Fruit fly (Drosophila melanogaster): Measurements from ENCODE around the gene CG42526.

Gene CG42526

DNA sequence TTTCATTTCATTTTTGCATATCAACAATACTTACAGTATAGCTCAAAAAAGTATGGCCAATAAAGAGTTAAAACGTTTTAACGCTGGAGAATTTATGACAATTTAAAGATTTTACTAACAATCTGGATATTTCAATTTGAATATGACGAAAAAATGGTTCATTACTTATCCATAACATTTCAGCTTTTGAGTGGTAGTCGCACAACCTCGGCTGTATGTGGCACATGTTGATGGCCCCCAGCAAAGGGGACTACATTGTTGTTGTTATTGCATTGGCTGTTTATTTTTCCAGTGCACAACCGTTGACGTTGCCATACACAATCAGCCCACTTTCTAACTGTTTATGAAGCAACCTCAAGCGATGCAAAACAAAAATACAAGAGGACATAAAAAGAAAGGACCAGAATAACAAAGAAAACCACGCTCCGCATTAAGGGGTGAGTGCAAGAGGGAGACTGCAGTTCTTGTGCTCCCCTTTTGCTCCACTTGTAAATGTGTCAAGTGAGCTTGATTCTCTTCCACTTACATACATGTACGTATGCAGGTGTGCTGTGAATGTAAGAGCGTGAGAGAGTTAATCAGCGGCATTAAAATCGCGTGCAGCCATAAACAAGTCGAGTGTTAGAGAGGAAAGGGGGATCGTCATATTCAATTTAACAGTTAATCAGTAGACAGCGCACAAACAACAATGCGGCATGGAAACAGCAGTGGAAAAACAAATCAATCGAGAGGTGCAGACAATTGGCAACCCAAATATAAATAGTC lies 15.0 kb downstream of the CG42526 start (continued):
- TF ChIP-seq sima (GFP tag; optimal IDR thresholded peaks at IDR 0.05) (no peak), Fer2 (tag; optimal IDR thresholded peaks at IDR 0.05) (no peak), pfk (GFP tag; optimal IDR thresholded peaks at IDR 0.05) (no peak), bcd (GFP tag; optimal IDR thresholded peaks at IDR 0.05) (peak; percentile 35), CG10979 (tag; optimal IDR thresholded peaks at IDR 0.05) (peak; percentile 5), CG13894 (tag; optimal IDR thresholded peaks at IDR 0.05) (no peak), Side (GFP tag; optimal IDR thresholded peaks at IDR 0.05) (no peak), CG2678 (tag; optimal IDR thresholded peaks at IDR 0.05) (peak; percentile 66), stwl (tag; optimal IDR thresholded peaks at IDR 0.05) (no peak), jumu (GFP tag; optimal IDR thresholded peaks at IDR 0.05) (no peak), CG14965 (GFP tag; optimal IDR thresholded peaks at IDR 0.05; ENCODE audit: borderline replicate concordance) (no peak), Dfd (GFP tag; optimal IDR thresholded peaks at IDR 0.05) (no peak), BtbVII (GFP tag; optimal IDR thresholded peaks at IDR 0.05) (no peak), CG10565 (GFP tag; optimal IDR thresholded peaks at IDR 0.05) (no peak), MBD-R2 (GFP tag; IDR thresholded peaks at IDR 0.05) (no peak), CG7928 (GFP tag; optimal IDR thresholded peaks at IDR 0.05) (no peak), CG9817 (tag; optimal IDR thresholded peaks at IDR 0.05) (peak; percentile 15), her (GFP tag; optimal IDR thresholded peaks at IDR 0.05) (no peak), CG34422 (GFP tag; IDR thresholded peaks at IDR 0.05) (peak; percentile 27; the same call in 1 of the 3 replicates), ac (GFP tag; optimal IDR thresholded peaks at IDR 0.05) (no peak), sna (GFP tag; IDR thresholded peaks at IDR 0.05; ENCODE audit: partially characterized antibody) (no peak), CG9609 (GFP tag; optimal IDR thresholded peaks at IDR 0.05) (no peak), Elba2 (GFP tag; optimal IDR thresholded peaks at IDR 0.05) (no peak), ems (GFP tag; optimal IDR thresholded peaks at IDR 0.05) (no peak), z (GFP tag; IDR thresholded peaks at IDR 0.05) (no peak), CG18476 (GFP tag; optimal IDR thresholded peaks at IDR 0.05) (no peak), Awh (GFP tag; IDR thresholded peaks at IDR 0.05) (peak; percentile 68), Camta (GFP tag; optimal IDR thresholded peaks at IDR 0.05) (peak; percentile 20), CG4404 (GFP tag; IDR thresholded peaks at IDR 0.05) (no peak), CG10543 (GFP tag; optimal IDR thresholded peaks at IDR 0.05) (no peak), sd (tag; optimal IDR thresholded peaks at IDR 0.05) (no peak), danr (GFP tag; IDR thresholded peaks at IDR 0.05) (no peak), Vsx1 (GFP tag; optimal IDR thresholded peaks at IDR 0.05) (no peak), disco-r (GFP tag; optimal IDR thresholded peaks at IDR 0.05) (no peak), CG12299 (tag; optimal IDR thresholded peaks at IDR 0.05) (no peak), CG10366 (GFP tag; IDR thresholded peaks at IDR 0.05) (peak; percentile 40), CG11247 (GFP tag; IDR thresholded peaks at IDR 0.05) (0 out of 2 replicates have a peak, but pooled peaks have one; percentile 19), CG14860 (GFP tag; IDR thresholded peaks at IDR 0.05; ENCODE audit: partially characterized antibody) (no peak), hth (optimal IDR thresholded peaks at IDR 0.05) (no peak), CG10959 (GFP tag; IDR thresholded peaks at IDR 0.05) (no peak), Ets97D (GFP tag; optimal IDR thresholded peaks at IDR 0.05) (no peak), lab (GFP tag; optimal IDR thresholded peaks at IDR 0.05) (peak; percentile 68), fd3F (GFP tag; optimal IDR thresholded peaks at IDR 0.05) (peak; percentile 21), Doc3 (GFP tag; IDR thresholded peaks at IDR 0.05; ENCODE audit: partially characterized antibody) (no peak), CG6175 (GFP tag; IDR thresholded peaks at IDR 0.05) (no peak), CG34376 (GFP tag; optimal IDR thresholded peaks at IDR 0.05) (no peak), CG32532 (GFP tag; IDR thresholded peaks at IDR 0.05) (peak; percentile 14; the same call in 1 of the 2 replicates), Bdp1 (GFP tag; optimal IDR thresholded peaks at IDR 0.05) (no peak), Opbp (GFP tag; IDR thresholded peaks at IDR 0.05; ENCODE audit: partially characterized antibody) (no peak), ase (GFP tag; IDR thresholded peaks at IDR 0.05) (no peak)
